Fruit fly (Drosophila melanogaster) whole organism, wandering third instar larva: Measurements from ENCODE around the gene NdufV3.

Experiments used
- Abd-B ChIP-seq: fragments of >200 bp; optimal IDR thresholded peaks from 2 replicates; lab custom pipeline; 2017; ENCODE audit warnings: missing biosample characterization, missing genetic modification characterization
- CG32264 ChIP-seq: fragments of 200-800 bp; sonication (Bioruptor generic); optimal IDR thresholded peaks from 2 replicates; lab custom pipeline; 2016; ENCODE audit warnings: missing biosample characterization, missing genetic modification characterization
- CG9705 ChIP-seq: fragments of 200-800 bp; sonication (Bioruptor generic); optimal IDR thresholded peaks from 2 replicates; lab custom pipeline; 2018; ENCODE audit warnings: missing biosample characterization, mild to moderate bottlenecking, missing genetic modification characterization
- CrebA ChIP-seq: fragments of 200-800 bp; sonication (Bioruptor generic); optimal IDR thresholded peaks from 2 replicates; lab custom pipeline; 2016; ENCODE audit warnings: missing biosample characterization, mild to moderate bottlenecking, missing genetic modification characterization, borderline replicate concordance
- Dfd ChIP-seq: fragments of >200 bp; optimal IDR thresholded peaks from 2 replicates; lab custom pipeline; 2017; ENCODE audit warnings: missing biosample characterization, missing genetic modification characterization
- Dif ChIP-seq: fragments of 200-275, 200-300 bp; sonication (Bioruptor generic); optimal IDR thresholded peaks from 2 replicates; lab custom pipeline; 2018; ENCODE audit warnings: missing biosample characterization, missing genetic modification characterization; ENCODE audit not compliant: partially characterized antibody
- GATAd ChIP-seq: sonication (Bioruptor generic); optimal IDR thresholded peaks from 2 replicates; lab custom pipeline; 2016; ENCODE audit warnings: missing biosample characterization, missing genetic modification characterization
- HLH106 ChIP-seq: fragments of 200-800 bp; optimal IDR thresholded peaks from 3 replicates; lab custom pipeline; 2019; ENCODE audit warnings: missing biosample characterization, mild to moderate bottlenecking, missing genetic modification characterization, moderate library complexity
- Hnf4 ChIP-seq: fragments of 200-800 bp; sonication (Bioruptor generic); optimal IDR thresholded peaks from 2 replicates; lab custom pipeline; 2016; ENCODE audit warnings: missing biosample characterization, mild to moderate bottlenecking, missing genetic modification characterization
- Hr78 ChIP-seq: fragments of >200 bp; optimal IDR thresholded peaks from 2 replicates; lab custom pipeline; 2017; ENCODE audit warnings: missing biosample characterization, missing genetic modification characterization
- Hr83 ChIP-seq: fragments of 200-300 bp; sonication (Bioruptor generic); optimal IDR thresholded peaks from 2 replicates; lab custom pipeline; 2016; ENCODE audit warnings: missing biosample characterization, mild to moderate bottlenecking, missing genetic modification characterization, moderate library complexity; ENCODE audit not compliant: poor library complexity, severe bottlenecking
- Mio ChIP-seq: sonication (Bioruptor generic); optimal IDR thresholded peaks from 2 replicates; lab custom pipeline; 2016; ENCODE audit warnings: missing biosample characterization, missing genetic modification characterization
- Myc ChIP-seq: fragments of >200 bp; optimal IDR thresholded peaks from 2 replicates; lab custom pipeline; 2017
- OdsH ChIP-seq: fragments of 200-800 bp; sonication (Bioruptor generic); optimal IDR thresholded peaks from 2 replicates; lab custom pipeline; 2016; ENCODE audit warnings: missing biosample characterization, mild to moderate bottlenecking, missing genetic modification characterization
- Rel ChIP-seq, 2 experiments: fragments of 200-800 bp; sonication (Bioruptor generic) in 1 of 2; optimal IDR thresholded peaks; 2 replicates in 1 of 2; 3 replicates in 1 of 2; lab custom pipeline; 2016 to 2019; ENCODE audit warnings: mild to moderate bottlenecking in 2 of 2, missing biosample characterization in 2 of 2, missing genetic modification characterization in 2 of 2, moderate library complexity in 1 of 2
- Sp1 ChIP-seq: fragments of 200-800 bp; sonication (Bioruptor generic); optimal IDR thresholded peaks from 3 replicates; lab custom pipeline; 2019; ENCODE audit warnings: missing biosample characterization, mild to moderate bottlenecking, missing genetic modification characterization, moderate library complexity
- Vsx2 ChIP-seq: fragments of 200-300, 225-300 bp; sonication (Bioruptor generic); optimal IDR thresholded peaks from 2 replicates; lab custom pipeline; 2018; ENCODE audit warnings: missing biosample characterization, missing genetic modification characterization; ENCODE audit not compliant: partially characterized antibody
- br ChIP-seq: fragments of 200-800 bp; sonication (Bioruptor generic); optimal IDR thresholded peaks from 2 replicates; lab custom pipeline; 2016; ENCODE audit warnings: missing biosample characterization, missing genetic modification characterization
- brk ChIP-seq: fragments of 200-800 bp; sonication (Bioruptor generic); optimal IDR thresholded peaks from 2 replicates; lab custom pipeline; 2016; ENCODE audit warnings: missing biosample characterization, mild to moderate bottlenecking, missing genetic modification characterization
- dl ChIP-seq, 2 experiments: fragments of 175-275, 200-275 bp in 1 of 2; fragments of 200-275 bp in 1 of 2; sonication (Bioruptor generic); optimal IDR thresholded peaks; lab custom pipeline; 2018; ENCODE audit warnings: mild to moderate bottlenecking in 2 of 2, missing biosample characterization in 2 of 2, missing genetic modification characterization in 2 of 2, moderate library complexity in 2 of 2; ENCODE audit not compliant: partially characterized antibody in 2 of 2, insufficient read depth in 1 of 2
- dmrt93B ChIP-seq: fragments of 200-800 bp; sonication (Bioruptor generic); optimal IDR thresholded peaks from 2 replicates; lab custom pipeline; 2018; ENCODE audit warnings: missing biosample characterization, mild to moderate bottlenecking, missing genetic modification characterization
- dsf ChIP-seq: sonication (Bioruptor generic); optimal IDR thresholded peaks from 2 replicates; lab custom pipeline; 2016; ENCODE audit warnings: missing biosample characterization, missing genetic modification characterization, borderline replicate concordance
- ey ChIP-seq: fragments of 200-800 bp; sonication (Bioruptor generic); optimal IDR thresholded peaks from 2 replicates; lab custom pipeline; 2016; ENCODE audit warnings: missing biosample characterization, missing genetic modification characterization
- foxo ChIP-seq, 2 experiments: fragments of 200-800 bp; sonication (Bioruptor generic); optimal IDR thresholded peaks; 2 replicates in 1 of 2; 3 replicates in 1 of 2; lab custom pipeline; 2016 to 2017; ENCODE audit warnings: missing biosample characterization in 2 of 2, missing genetic modification characterization in 2 of 2
- fru ChIP-seq: fragments of 200-800 bp; sonication (Bioruptor generic); optimal IDR thresholded peaks from 3 replicates; lab custom pipeline; 2016; ENCODE audit warnings: missing biosample characterization, mild to moderate bottlenecking, missing genetic modification characterization
- jim ChIP-seq: fragments of 175-275, 200-325 bp; sonication (Bioruptor generic); optimal IDR thresholded peaks from 2 replicates; lab custom pipeline; 2016; ENCODE audit warnings: missing biosample characterization, mild to moderate bottlenecking, missing genetic modification characterization
- lola ChIP-seq: fragments of >200 bp; optimal IDR thresholded peaks from 2 replicates; lab custom pipeline; 2017; ENCODE audit warnings: missing biosample characterization, missing genetic modification characterization
- rgr ChIP-seq: fragments of 200-800 bp; sonication (Bioruptor generic); optimal IDR thresholded peaks from 3 replicates; lab custom pipeline; 2016; ENCODE audit warnings: missing biosample characterization, mild to moderate bottlenecking, missing genetic modification characterization
- sv ChIP-seq: fragments of 200-800 bp; sonication (Bioruptor generic); optimal IDR thresholded peaks from 3 replicates; lab custom pipeline; 2016; ENCODE audit warnings: missing biosample characterization, missing genetic modification characterization
- usp ChIP-seq: fragments of >200 bp; optimal IDR thresholded peaks from 2 replicates; lab custom pipeline; 2017; ENCODE audit warnings: missing biosample characterization, missing genetic modification characterization
- woc ChIP-seq: sonication (Bioruptor generic); optimal IDR thresholded peaks from 2 replicates; lab custom pipeline; 2016; ENCODE audit warnings: missing biosample characterization, mild to moderate bottlenecking, missing genetic modification characterization

The NdufV3 gene

DNA sequence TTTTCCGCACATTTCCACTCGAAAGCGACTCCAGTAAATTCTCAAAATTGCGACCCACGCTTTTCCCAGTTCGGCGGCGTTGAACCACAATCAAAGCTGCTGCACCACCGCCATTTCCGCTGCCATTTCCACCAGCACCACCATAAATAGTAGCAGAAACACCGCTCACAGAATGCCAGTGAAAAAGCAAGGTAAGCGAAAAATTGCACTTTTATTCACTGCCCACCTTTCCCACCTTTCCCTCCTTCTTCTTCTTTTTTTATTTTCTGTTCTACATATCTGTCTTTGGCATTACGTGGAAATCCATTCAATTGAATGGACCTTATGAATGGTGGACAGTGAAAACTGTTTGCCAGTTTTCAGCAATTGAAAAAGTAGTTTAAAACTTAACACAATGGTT, 24.5 kb downstream of the NdufV3 start:
- no peak for TF ChIP-seq usp (GFP tag; lab: Kevin White, UChicago)
- no peak for TF ChIP-seq ey
- TF ChIP-seq dmrt93B (GFP tag; lab: Kevin White, UChicago) = no peak
- TF ChIP-seq Dfd (GFP tag; lab: Kevin White, UChicago) = no peak
- no peak for TF ChIP-seq Abd-B (GFP tag; lab: Kevin White, UChicago)
- no peak for TF ChIP-seq CG9705 (GFP tag; lab: Kevin White, UChicago)
- no peak for TF ChIP-seq jim
- no peak for TF ChIP-seq br (GFP tag; lab: Kevin White, UChicago)
- TF ChIP-seq OdsH (GFP tag; lab: Kevin White, UChicago) = no peak
- TF ChIP-seq GATAd (GFP tag; lab: Kevin White, UChicago) = no peak
- TF ChIP-seq brk (GFP tag; lab: Kevin White, UChicago) = no peak
- TF ChIP-seq sv (GFP tag; lab: Kevin White, UChicago) = no peak

DNA sequence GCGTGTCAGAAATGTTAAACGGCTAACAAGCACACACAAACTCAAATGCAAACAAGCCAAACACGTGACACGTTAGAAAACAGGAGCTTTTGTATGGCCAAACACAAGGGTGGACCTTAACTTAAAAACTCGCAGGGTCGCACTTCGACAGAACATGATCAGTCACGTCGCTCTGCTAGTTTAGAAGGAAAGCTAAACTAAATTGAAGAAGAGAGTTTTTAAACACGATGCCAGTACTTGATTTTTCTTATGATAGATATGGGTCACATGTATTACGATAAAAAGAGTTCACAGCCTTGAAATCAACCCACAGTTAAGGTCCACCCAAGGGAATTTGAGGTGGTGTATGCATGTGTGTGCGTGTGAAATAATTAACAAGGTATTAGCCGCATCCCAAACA, 28.6 kb downstream of the NdufV3 start:
- no peak for TF ChIP-seq rgr
- TF ChIP-seq Mio (GFP tag; lab: Kevin White, UChicago) = no peak
- TF ChIP-seq, all 38 proteins: peak for 0

- peak in 1 of 2 experiments; percentile 16 for TF ChIP-seq foxo (GFP tag; optimal IDR thresholded peaks at IDR 0.05; lab: Kevin White, UChicago)
- peak; percentile 17 for TF ChIP-seq Sp1
- TF ChIP-seq Mio (GFP tag; lab: Kevin White, UChicago) = no peak
- peak; percentile 26 for TF ChIP-seq HLH106 (tag; lab: Kevin White, UChicago)
- TF ChIP-seq lola (GFP tag; lab: Kevin White, UChicago) = no peak
- peak; percentile 3 for TF ChIP-seq fru (GFP tag; lab: Kevin White, UChicago)
These were observed 29.3 kb downstream of the NdufV3 start for dm6 chrX:11379139-11379538.

DNA sequence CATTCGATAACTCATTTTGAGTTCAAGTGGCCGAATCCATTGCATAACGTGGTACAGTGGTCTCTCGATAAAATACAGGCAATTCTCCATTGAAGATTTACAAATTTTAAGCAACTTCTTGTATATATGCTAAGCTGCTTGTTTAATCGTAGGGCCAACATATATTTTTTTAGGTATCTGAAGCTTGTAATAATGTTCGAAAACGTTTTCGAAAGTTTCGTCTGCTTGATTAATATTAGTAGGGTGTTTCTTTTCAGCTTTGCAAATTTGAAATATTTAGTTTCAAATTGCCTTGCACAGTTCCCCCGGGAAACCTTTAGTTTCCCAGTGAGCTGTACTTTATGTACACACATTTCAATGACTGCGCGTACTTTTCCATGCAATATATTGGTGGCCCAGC, 29.9 kb downstream of the NdufV3 start:
- no peak for TF ChIP-seq dsf (GFP tag; lab: Kevin White, UChicago)
- TF ChIP-seq Myc (lab: Kevin White, UChicago) = no peak
- TF ChIP-seq Vsx2 (GFP tag; lab: Kevin White, UChicago) = no peak
- no peak for TF ChIP-seq rgr
- TF ChIP-seq CrebA (GFP tag; lab: Kevin White, UChicago) = no peak
- no peak for TF ChIP-seq woc (GFP tag; lab: Kevin White, UChicago)
- no peak for TF ChIP-seq CG32264 (GFP tag; lab: Kevin White, UChicago)
- no peak for TF ChIP-seq Hr83
- no peak for TF ChIP-seq Dfd (GFP tag; lab: Kevin White, UChicago)
- TF ChIP-seq Dif (GFP tag; lab: Kevin White, UChicago) = no peak
- no peak for TF ChIP-seq Sp1
- TF ChIP-seq dl (GFP tag; optimal IDR thresholded peaks at IDR 0.05; lab: Kevin White, UChicago; ENCODE audit: insufficient read depth in 1 of 2, partially characterized antibody in 2 of 2) = no peak
- TF ChIP-seq usp (GFP tag; lab: Kevin White, UChicago) = no peak
- no peak for TF ChIP-seq br (GFP tag; lab: Kevin White, UChicago)
- no peak for TF ChIP-seq jim

DNA sequence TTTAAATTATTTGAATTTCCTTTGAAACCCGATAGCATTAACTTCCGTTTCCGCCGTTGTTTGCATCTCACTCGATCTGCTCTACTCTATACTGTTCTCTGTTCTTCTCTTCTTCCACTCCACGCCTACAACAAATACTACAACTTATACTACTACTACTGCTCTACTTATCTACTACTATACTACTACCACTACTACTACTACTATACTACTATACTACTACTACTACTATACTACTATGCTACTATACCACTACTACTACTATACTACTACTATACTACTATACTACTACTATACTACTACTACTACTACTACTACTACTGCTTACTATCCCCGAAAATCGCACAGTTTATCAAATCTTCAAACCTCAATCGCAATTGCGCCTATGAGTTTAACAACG, 32.8 kb downstream of the NdufV3 start:
- no peak for TF ChIP-seq Hr78 (GFP tag; lab: Kevin White, UChicago)
- TF ChIP-seq ey = no peak
- TF ChIP-seq Dif (GFP tag; lab: Kevin White, UChicago) = no peak
- TF ChIP-seq Hnf4 (GFP tag; lab: Kevin White, UChicago) = no peak
- no peak for TF ChIP-seq Hr83
- TF ChIP-seq Rel (GFP tag; optimal IDR thresholded peaks at IDR 0.05; lab: Kevin White, UChicago) = no peak
- TF ChIP-seq Rel (tag; optimal IDR thresholded peaks at IDR 0.05; lab: Kevin White, UChicago) = no peak
